Worm (Caenorhabditis elegans): ENCODE data around the gene T16A1.2.

Gene T16A1.2

ce11 chrII:2138901-2139300, 43.5 kb downstream of the T16A1.2 start:
- TF ChIP-seq W03F9.2 (tag; optimal IDR thresholded peaks at IDR 0.05), result no peak
- TF ChIP-seq dao-5 (tag; optimal IDR thresholded peaks at IDR 0.05), result no peak
- TF ChIP-seq him-1 (tag; optimal IDR thresholded peaks at IDR 0.05), result no peak

- TF ChIP-seq dao-5 (tag; optimal IDR thresholded peaks at IDR 0.05), result no peak
- no peak for TF ChIP-seq W03F9.2 (tag; optimal IDR thresholded peaks at IDR 0.05)
These were observed 45.4 kb downstream of the T16A1.2 start, which contains the start of gene C40A11.3 for ce11 chrII:2140817-2141216. TSS of gene C40A11.3 (plus strand) at chrII:2141117.

- no peak for TF ChIP-seq W03F9.2 (tag; optimal IDR thresholded peaks at IDR 0.05)
- no peak for TF ChIP-seq dao-5 (tag; optimal IDR thresholded peaks at IDR 0.05)
- TF ChIP-seq him-1 (tag; optimal IDR thresholded peaks at IDR 0.05), result no peak
These were observed 50.2 kb downstream of the T16A1.2 start, which contains the start of gene C40A11.6 for ce11 chrII:2145566-2145965. TSS of gene C40A11.6 (minus strand) at chrII:2145666.

ce11 chrII:2146900-2147375, 51.5 kb downstream of the T16A1.2 start, which contains the start of gene C40A11.2:
TSS of gene C40A11.2 (plus strand) at chrII:2146950.
- no peak for TF ChIP-seq W03F9.2 (tag; optimal IDR thresholded peaks at IDR 0.05)
- TF ChIP-seq dao-5 (tag; optimal IDR thresholded peaks at IDR 0.05), result no peak
- TF ChIP-seq him-1 (tag; optimal IDR thresholded peaks at IDR 0.05), result no peak
